Worm (Caenorhabditis elegans) whole organism, L4 larva: ENCODE results near the gene Y71H2AM.25.
A peak's percentile ranks its signal among the peaks of the same experiment; 100 is the strongest.

Experiments
- F10B5.3 ChIP-seq: sonication (generic microtip); optimal IDR thresholded peaks from 2 replicates; lab custom pipeline; 2016; ENCODE audit warnings: mild to moderate bottlenecking, missing genetic modification characterization, missing compliant biosample characterization
- F37D6.2 ChIP-seq: sonication (generic microtip); optimal IDR thresholded peaks from 2 replicates; lab custom pipeline; 2016; ENCODE audit warnings: mild to moderate bottlenecking, missing genetic modification characterization, missing compliant biosample characterization
- Y105C5A.15 ChIP-seq: fragments of 200-800 bp; sonication (Bioruptor generic); IDR thresholded peaks from 2 replicates; pipeline ENCODE4 v1.3.6; 2022; ENCODE audit warnings: missing genetic modification characterization, missing compliant biosample characterization
- ZK546.5 ChIP-seq, 2 experiments: sonication (generic microtip); optimal IDR thresholded peaks; 2 replicates each; lab custom pipeline; 2017; ENCODE audit warnings: missing biosample characterization in 2 of 2, missing genetic modification characterization in 2 of 2
- aha-1 ChIP-seq: fragments of 150-350 bp; peaks from one replicate; lab custom pipeline; 2014; ENCODE audit warnings: missing biosample characterization, missing genetic modification characterization
- ceh-28 ChIP-seq: fragments of 150-350 bp; optimal IDR thresholded peaks from 2 replicates; lab custom pipeline; 2014; ENCODE audit warnings: missing biosample characterization, missing genetic modification reagents, missing genetic modification characterization
- ceh-32 ChIP-seq: sonication (generic microtip); optimal IDR thresholded peaks from 2 replicates; lab custom pipeline; 2016; ENCODE audit warnings: mild to moderate bottlenecking, missing genetic modification characterization, missing compliant biosample characterization; ENCODE audit not compliant: poor library complexity
- ceh-44 ChIP-seq: fragments of 200-800 bp; sonication (Bioruptor generic); IDR thresholded peaks from 2 replicates; pipeline ENCODE4 v1.3.6; 2022; ENCODE audit warnings: missing genetic modification reagents, missing genetic modification characterization, missing compliant biosample characterization
- ceh-82 ChIP-seq: sonication (generic microtip); optimal IDR thresholded peaks from 2 replicates; lab custom pipeline; 2017; ENCODE audit warnings: missing biosample characterization, missing genetic modification characterization
- ces-1 ChIP-seq: fragments of 150-350 bp; sonication (generic microtip); optimal IDR thresholded peaks from 4 replicates; lab custom pipeline; 2014; ENCODE audit warnings: missing biosample characterization, missing genetic modification reagents, missing genetic modification characterization
- cey-2 ChIP-seq: sonication (generic microtip); optimal IDR thresholded peaks from 3 replicates; lab custom pipeline; 2017; ENCODE audit warnings: missing genetic modification characterization, mild to moderate bottlenecking, missing compliant biosample characterization, antibody characterized with exemption, borderline replicate concordance; ENCODE audit not compliant: insufficient read depth
- ctbp-1 ChIP-seq: fragments of 200-800 bp; sonication (Bioruptor generic); IDR thresholded peaks from 2 replicates; pipeline ENCODE4 v1.3.6; 2022; ENCODE audit warnings: missing genetic modification reagents, missing genetic modification characterization, missing compliant biosample characterization
- dmd-8 ChIP-seq: fragments of 200-800 bp; sonication (Bioruptor generic); IDR thresholded peaks from 2 replicates; pipeline ENCODE4 v1.3.6; 2022; ENCODE audit warnings: missing genetic modification characterization, missing compliant biosample characterization
- dmd-9 ChIP-seq: fragments of 200-800 bp; sonication (Bioruptor generic); IDR thresholded peaks from 2 replicates; pipeline ENCODE4 v1.3.6; 2022; ENCODE audit warnings: missing genetic modification reagents, missing genetic modification characterization, missing compliant biosample characterization
- duxl-1 ChIP-seq: sonication (generic microtip); optimal IDR thresholded peaks from 2 replicates; lab custom pipeline; 2016; ENCODE audit warnings: mild to moderate bottlenecking, missing genetic modification characterization, moderate library complexity, missing compliant biosample characterization; ENCODE audit not compliant: poor library complexity
- egl-27 ChIP-seq: sonication (generic microtip); optimal IDR thresholded peaks from 3 replicates; lab custom pipeline; 2017; ENCODE audit warnings: missing biosample characterization, missing genetic modification reagents, missing genetic modification characterization
- egl-43 ChIP-seq: fragments of 200-800 bp; sonication (Bioruptor generic); IDR thresholded peaks from 2 replicates; pipeline ENCODE4 v1.3.6; 2022; ENCODE audit warnings: missing genetic modification reagents, missing genetic modification characterization, missing compliant biosample characterization
- fos-1 ChIP-seq: fragments of 150-350 bp; optimal IDR thresholded peaks from 2 replicates; lab custom pipeline; 2014; ENCODE audit warnings: missing biosample characterization, missing genetic modification characterization
- gei-8 ChIP-seq: fragments of 200-800 bp; sonication (Bioruptor generic); optimal IDR thresholded peaks from 2 replicates; lab custom pipeline; 2018; ENCODE audit warnings: mild to moderate bottlenecking, missing genetic modification characterization, missing compliant biosample characterization
- lin-15B ChIP-seq: fragments of 150-350 bp; sonication (generic microtip); optimal IDR thresholded peaks from 3 replicates; lab custom pipeline; 2014; ENCODE audit warnings: missing biosample characterization, missing genetic modification characterization
- lin-38 ChIP-seq: fragments of 200-800 bp; sonication (Bioruptor generic); IDR thresholded peaks from 2 replicates; pipeline ENCODE4 v1.3.6; 2022; ENCODE audit warnings: missing genetic modification reagents, missing genetic modification characterization, missing compliant biosample characterization
- lir-3 ChIP-seq: sonication (generic microtip); optimal IDR thresholded peaks from 2 replicates; lab custom pipeline; 2016; ENCODE audit warnings: mild to moderate bottlenecking, missing genetic modification characterization, missing compliant biosample characterization
- madf-5 ChIP-seq, 2 experiments: fragments of 200-800 bp; sonication (Bioruptor generic); IDR thresholded peaks; 2 replicates each; pipeline ENCODE4 v1.3.6; 2022; ENCODE audit warnings: missing compliant biosample characterization in 2 of 2, missing genetic modification characterization in 2 of 2
- madf-9 ChIP-seq: fragments of 200-800 bp; sonication (Bioruptor generic); conservative IDR thresholded peaks from 2 replicates; pipeline ENCODE4 v1.3.6; 2022; ENCODE audit warnings: missing genetic modification reagents, missing genetic modification characterization, missing compliant biosample characterization
- mdl-1 ChIP-seq, 2 experiments: fragments of 150-350 bp in 1 of 2; sonication (generic microtip) in 1 of 2; optimal IDR thresholded peaks; 2 replicates each; lab custom pipeline; 2014 to 2017; ENCODE audit warnings: missing biosample characterization in 2 of 2, missing genetic modification characterization in 2 of 2
- mes-2 ChIP-seq: sonication (generic microtip); optimal IDR thresholded peaks from 2 replicates; lab custom pipeline; 2016; ENCODE audit warnings: missing genotype, mild to moderate bottlenecking, missing genetic modification characterization, missing compliant biosample characterization; ENCODE audit not compliant: poor library complexity, severe bottlenecking
- nhr-102 ChIP-seq: sonication (generic microtip); optimal IDR thresholded peaks from 2 replicates; lab custom pipeline; 2016; ENCODE audit warnings: mild to moderate bottlenecking, missing genetic modification characterization, moderate library complexity, missing compliant biosample characterization
- nhr-11 ChIP-seq: fragments of 150-350 bp; optimal IDR thresholded peaks from 2 replicates; lab custom pipeline; 2014; ENCODE audit warnings: missing biosample characterization, missing genetic modification characterization
- nhr-111 ChIP-seq: fragments of 200-800 bp; sonication (Bioruptor generic); optimal IDR thresholded peaks from 2 replicates; lab custom pipeline; 2018; ENCODE audit warnings: mild to moderate bottlenecking, missing genetic modification characterization, missing compliant biosample characterization
- nhr-237 ChIP-seq: sonication (generic microtip); optimal IDR thresholded peaks from 2 replicates; lab custom pipeline; 2017; ENCODE audit warnings: missing biosample characterization, missing genetic modification characterization
- nhr-25 ChIP-seq: sonication (generic microtip); optimal IDR thresholded peaks from 2 replicates; lab custom pipeline; 2017; ENCODE audit warnings: missing genetic modification characterization, mild to moderate bottlenecking, missing compliant biosample characterization, antibody characterized with exemption, moderate library complexity, borderline replicate concordance; ENCODE audit not compliant: insufficient read depth
- nhr-41 ChIP-seq: fragments of 200-800 bp; sonication (Bioruptor generic); IDR thresholded peaks from 2 replicates; pipeline ENCODE4 v1.3.6; 2022; ENCODE audit warnings: missing genetic modification reagents, missing genetic modification characterization, missing compliant biosample characterization
- nhr-42 ChIP-seq: fragments of 200-800 bp; sonication (Bioruptor generic); IDR thresholded peaks from 2 replicates; pipeline ENCODE4 v1.3.6; 2022; ENCODE audit warnings: missing genetic modification characterization, missing compliant biosample characterization
- nhr-48 ChIP-seq: sonication (generic microtip); optimal IDR thresholded peaks from 2 replicates; lab custom pipeline; 2016; ENCODE audit warnings: mild to moderate bottlenecking, missing genetic modification characterization, missing compliant biosample characterization
- nhr-6 ChIP-seq: fragments of 150-350 bp; optimal IDR thresholded peaks from 2 replicates; lab custom pipeline; 2014; ENCODE audit warnings: missing biosample characterization, missing genetic modification characterization
- nhr-77 ChIP-seq: fragments of 150-350 bp; optimal IDR thresholded peaks from 2 replicates; lab custom pipeline; 2014; ENCODE audit warnings: missing biosample characterization, missing genetic modification characterization
- pha-4 ChIP-seq, 2 experiments: fragments of 150-350 bp in 1 of 2; fragments of 200-800 bp in 1 of 2; sonication (Bioruptor generic) in 1 of 2; IDR thresholded peaks in 1 of 2; optimal IDR thresholded peaks in 1 of 2; 2 replicates each; pipeline versions ENCODE4 v1.3.6 to Lab custom; 2014 to 2022; ENCODE audit warnings: missing genetic modification characterization in 2 of 2, missing genetic modification reagents in 2 of 2, missing biosample characterization in 1 of 2, missing compliant biosample characterization in 1 of 2
- pqm-1 ChIP-seq: sonication (generic microtip); optimal IDR thresholded peaks from 2 replicates; lab custom pipeline; 2017; ENCODE audit warnings: missing biosample characterization, missing genetic modification characterization
- rbr-2 ChIP-seq: sonication (generic microtip); optimal IDR thresholded peaks from 2 replicates; lab custom pipeline; 2016; ENCODE audit warnings: missing genotype, missing genetic modification characterization, missing compliant biosample characterization
- saeg-2 ChIP-seq: fragments of 200-800 bp; sonication (Bioruptor generic); IDR thresholded peaks from 2 replicates; pipeline ENCODE4 v1.3.6; 2022; ENCODE audit warnings: missing genetic modification reagents, missing genetic modification characterization, missing compliant biosample characterization
- sdz-12 ChIP-seq: fragments of 200-800 bp; sonication (Bioruptor generic); optimal IDR thresholded peaks from 2 replicates; lab custom pipeline; 2018; ENCODE audit warnings: mild to moderate bottlenecking, missing genetic modification characterization, missing compliant biosample characterization
- snpc-1.2 ChIP-seq: fragments of 200-800 bp; sonication (Bioruptor generic); IDR thresholded peaks from 2 replicates; pipeline ENCODE4 v1.3.6; 2022; ENCODE audit warnings: missing genetic modification reagents, missing genetic modification characterization, missing compliant biosample characterization
- snpc-4 ChIP-seq: fragments of 150-350 bp; optimal IDR thresholded peaks from 2 replicates; lab custom pipeline; 2014; ENCODE audit warnings: missing biosample characterization, missing genetic modification characterization
- spr-1 ChIP-seq: sonication (generic microtip); optimal IDR thresholded peaks from 2 replicates; lab custom pipeline; 2016; ENCODE audit warnings: mild to moderate bottlenecking, missing genetic modification characterization, missing compliant biosample characterization
- spr-3 ChIP-seq: fragments of 200-800 bp; sonication (Bioruptor generic); optimal IDR thresholded peaks from 2 replicates; lab custom pipeline; 2018; ENCODE audit warnings: mild to moderate bottlenecking, missing genetic modification characterization, missing compliant biosample characterization
- tag-97 ChIP-seq: fragments of 200-800 bp; sonication (Bioruptor generic); IDR thresholded peaks from 2 replicates; pipeline ENCODE4 v1.3.6; 2022; ENCODE audit warnings: missing genetic modification characterization, missing compliant biosample characterization
- unc-130 ChIP-seq: sonication (generic microtip); optimal IDR thresholded peaks from 2 replicates; lab custom pipeline; 2016; ENCODE audit warnings: missing genetic modification reagents, missing genetic modification characterization, missing compliant biosample characterization
- zfp-2 ChIP-seq: sonication (generic microtip); optimal IDR thresholded peaks from 2 replicates; lab custom pipeline; 2016; ENCODE audit warnings: mild to moderate bottlenecking, missing genetic modification characterization, missing compliant biosample characterization
- zfp-3 ChIP-seq: fragments of 200-800 bp; sonication (Bioruptor generic); conservative IDR thresholded peaks from 2 replicates; pipeline ENCODE4 v1.3.6; 2022; ENCODE audit warnings: missing genetic modification reagents, missing genetic modification characterization, missing compliant biosample characterization
- ztf-11 ChIP-seq: fragments of 150-350 bp; optimal IDR thresholded peaks from 2 replicates; lab custom pipeline; 2014; ENCODE audit warnings: missing biosample characterization, missing genetic modification characterization

The Y71H2AM.25 gene

DNA sequence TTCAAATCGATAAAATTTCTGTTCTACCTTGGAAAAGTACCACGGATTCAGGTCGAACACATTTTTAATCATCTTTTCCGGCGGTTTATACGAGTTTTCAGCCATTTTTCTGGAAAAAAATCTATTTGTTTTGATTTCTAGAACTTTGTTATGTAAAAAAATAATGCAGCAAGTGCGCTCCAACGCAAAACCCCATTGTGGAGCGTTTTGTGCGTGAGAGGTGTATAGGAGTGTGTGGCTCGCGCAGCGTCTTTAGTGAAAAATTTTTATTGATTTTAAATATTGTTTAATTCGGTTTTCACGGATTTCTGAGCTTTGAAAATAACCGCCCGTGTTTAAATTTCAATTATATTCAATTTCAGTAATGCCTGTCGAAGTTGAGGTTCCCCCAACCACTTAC lies 16.4 kb upstream of the Y71H2AM.25 start, which contains the start of gene Y71H2AM.20:
Gene Y71H2AM.20, minus strand, starts transcription at position 109 of the 400 bp plus-strand sequence.
- TF ChIP-seq dmd-8 (GFP tag; lab: Robert Waterston, UW) (no peak), mdl-1 (tag; optimal IDR thresholded peaks at IDR 0.05; lab: Kevin White, UChicago) (peak in 1 of 2 experiments; percentile 79), ceh-44 (peak; percentile 45; the same call in 1 of the 2 replicates), fos-1 (no peak), nhr-237 (peak; percentile 69), cey-2 (tag; lab: Kevin White, UChicago) (no peak), rbr-2 (tag; lab: Kevin White, UChicago) (peak; percentile 95), nhr-25 (peak; percentile 94), ZK546.5 (tag; optimal IDR thresholded peaks at IDR 0.05; lab: Kevin White, UChicago) (peak in 1 of 2 experiments; percentile 70), F10B5.3 (tag; lab: Kevin White, UChicago) (no peak), snpc-1.2 (no peak), aha-1 (peak; percentile 98), saeg-2 (GFP tag; lab: Robert Waterston, UW) (0 out of 2 replicates have a peak, but pooled peaks have one; percentile 49), spr-3 (GFP tag; lab: Kevin White, UChicago) (peak; percentile 26), Y105C5A.15 (GFP tag; lab: Robert Waterston, UW) (no peak), pqm-1 (tag; lab: Kevin White, UChicago) (peak; percentile 83), pha-4 (GFP tag; IDR thresholded peaks at IDR 0.05; lab: Robert Waterston, UW) (peak; percentile 77; the same call in 1 of the 2 replicates), pha-4 (tag; optimal IDR thresholded peaks at IDR 0.05; lab: Kevin White, UChicago) (peak; percentile 98), gei-8 (GFP tag; lab: Kevin White, UChicago) (no peak), unc-130 (GFP tag; lab: Kevin White, UChicago) (peak; percentile 91), ztf-11 (tag; lab: Kevin White, UChicago) (no peak), madf-5 (GFP tag; IDR thresholded peaks at IDR 0.05; lab: Robert Waterston, UW) (no peak), zfp-2 (tag; lab: Kevin White, UChicago) (peak; percentile 81), lin-15B (tag; lab: Kevin White, UChicago) (peak; percentile 94), nhr-6 (peak; percentile 98), nhr-111 (GFP tag; lab: Kevin White, UChicago) (no peak), ceh-28 (tag; lab: Kevin White, UChicago) (peak; percentile 66), snpc-4 (peak; percentile 44), sdz-12 (GFP tag; lab: Kevin White, UChicago) (no peak), ceh-82 (tag; lab: Kevin White, UChicago) (no peak), ces-1 (GFP tag; lab: Kevin White, UChicago) (peak; percentile 76), F37D6.2 (tag; lab: Kevin White, UChicago) (peak; percentile 86), duxl-1 (tag; lab: Kevin White, UChicago) (peak; percentile 80), lir-3 (tag; lab: Kevin White, UChicago) (no peak), nhr-77 (tag; lab: Kevin White, UChicago) (peak; percentile 98), tag-97 (GFP tag; lab: Robert Waterston, UW) (no peak), nhr-48 (tag; lab: Kevin White, UChicago) (peak; percentile 52), nhr-42 (GFP tag; lab: Robert Waterston, UW) (peak; percentile 85), nhr-11 (tag; lab: Kevin White, UChicago) (peak; percentile 95), spr-1 (tag; lab: Kevin White, UChicago) (peak; percentile 91), ceh-32 (tag; lab: Kevin White, UChicago) (no peak), zfp-3 (GFP tag; lab: Robert Waterston, UW) (peak; percentile 83), madf-9 (GFP tag; lab: Robert Waterston, UW) (peak; percentile 81), ctbp-1 (GFP tag; lab: Robert Waterston, UW) (peak; percentile 84), lin-38 (GFP tag; lab: Robert Waterston, UW) (peak; percentile 99), mes-2 (peak; percentile 97), nhr-41 (GFP tag; lab: Robert Waterston, UW) (no peak), egl-27 (tag; lab: Kevin White, UChicago) (no peak), dmd-9 (GFP tag; lab: Robert Waterston, UW) (peak; percentile 66; the same call in 1 of the 2 replicates), nhr-102 (tag; lab: Kevin White, UChicago) (peak; percentile 50), egl-43 (GFP tag; lab: Robert Waterston, UW) (no peak)
